Worm (Caenorhabditis elegans): Measurements from ENCODE around the gene clec-28.

clec-28 gene

DNA sequence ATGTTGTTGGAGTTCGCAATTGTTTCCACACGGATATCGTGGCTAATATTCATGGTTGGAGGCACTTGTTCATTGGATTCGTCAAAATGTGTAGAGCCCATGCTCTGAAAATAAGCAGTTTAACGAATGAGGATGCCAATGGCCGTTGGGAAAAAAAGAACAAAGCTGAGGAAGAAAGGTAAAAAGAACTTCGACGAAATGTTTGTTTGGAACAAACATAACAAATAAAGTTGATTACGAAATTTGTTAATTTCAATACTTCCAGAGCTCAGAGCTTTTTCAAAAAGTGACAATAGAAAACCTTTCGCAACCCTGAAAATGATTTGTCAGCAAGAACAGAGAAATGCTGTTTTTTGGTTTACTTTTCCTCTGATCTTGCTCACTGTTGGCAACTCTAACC, 14.6 kb downstream of the clec-28 start, which contains the start of gene F09C6.3:
Gene F09C6.3, minus strand, starts transcription at position 101 of the 400 bp plus-strand sequence.
- TF ChIP-seq nhr-102 (tag; optimal IDR thresholded peaks at IDR 0.05) (no peak), lin-13 (GFP tag; optimal IDR thresholded peaks at IDR 0.05) (no peak), nhr-48 (tag; optimal IDR thresholded peaks at IDR 0.05) (no peak), attf-4 (tag; optimal IDR thresholded peaks at IDR 0.05) (no peak), saeg-2 (GFP tag; IDR thresholded peaks at IDR 0.05) (no peak), F49E8.2 (tag; optimal IDR thresholded peaks at IDR 0.05; ENCODE audit: borderline replicate concordance) (no peak), lin-15B (tag; optimal IDR thresholded peaks at IDR 0.05) (no peak), madf-5 (GFP tag; IDR thresholded peaks at IDR 0.05) (no peak), unc-130 (GFP tag; optimal IDR thresholded peaks at IDR 0.05) (no peak), ceh-28 (tag; optimal IDR thresholded peaks at IDR 0.05) (no peak), snpc-1.2 (GFP tag; IDR thresholded peaks at IDR 0.05) (no peak)

DNA sequence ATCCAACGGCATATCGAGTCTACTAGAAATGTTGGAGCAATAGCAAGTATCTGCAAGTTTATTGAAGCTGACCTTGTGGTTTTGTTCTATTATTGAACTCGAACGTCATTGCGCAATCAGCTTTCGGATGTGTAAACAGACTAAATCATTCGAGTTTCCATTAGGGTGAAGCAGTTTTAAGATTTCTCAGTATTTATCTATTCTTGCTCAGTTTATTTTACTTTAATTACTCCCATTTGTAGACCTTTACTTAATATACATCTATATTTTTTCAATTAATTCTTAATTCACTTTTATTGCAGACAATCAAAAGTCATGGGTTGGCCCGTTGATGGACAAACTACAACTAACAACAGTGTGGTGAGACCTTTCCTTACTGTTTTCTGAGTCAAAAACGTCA, 15.2 kb downstream of the clec-28 start, which contains the start of gene F09C6.14:
Gene F09C6.14, plus strand, starts transcription at position 301 of the 400 bp plus-strand sequence.
- TF ChIP-seq hlh-11 (tag; optimal IDR thresholded peaks at IDR 0.05) (no peak), attf-4 (tag; optimal IDR thresholded peaks at IDR 0.05) (no peak), ama-1 (optimal IDR thresholded peaks at IDR 0.05) (no peak)

DNA sequence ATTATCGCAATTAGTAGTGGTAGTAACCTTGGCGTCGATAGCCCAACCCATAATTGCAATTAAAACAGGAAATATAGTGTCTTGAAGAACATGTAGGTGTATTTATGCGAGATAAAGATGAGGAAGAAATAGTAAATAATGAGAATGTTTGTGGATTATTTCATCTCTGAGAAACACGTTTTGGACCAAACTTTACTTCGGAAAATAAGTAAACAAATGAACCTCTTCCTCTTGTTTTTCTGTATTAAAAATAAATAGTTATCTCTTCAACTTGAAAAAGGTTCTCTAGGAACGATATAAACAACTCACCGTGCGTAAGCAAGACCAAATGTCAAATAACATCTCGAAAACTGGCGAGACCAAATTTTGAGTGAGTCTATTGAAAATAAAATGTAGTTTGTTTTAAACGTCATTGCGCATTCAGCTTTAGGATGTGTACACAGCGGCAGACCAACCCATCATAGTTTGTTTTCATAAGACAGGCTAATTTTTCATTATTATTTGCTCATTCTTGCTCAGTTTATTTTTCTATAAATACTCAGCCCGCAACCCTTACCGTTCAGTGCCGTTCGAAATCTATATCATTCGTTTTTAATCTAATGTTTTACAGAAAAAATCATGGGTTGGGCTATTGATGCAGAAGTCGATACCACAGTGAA, 16.9 kb downstream of the clec-28 start, which contains the start of the genes F09C6.11 and F09C6.12:
Gene F09C6.11, minus strand, starts transcription at position 51 of the 659 bp plus-strand sequence.
Gene F09C6.12, plus strand, starts transcription at position 609 of the 659 bp plus-strand sequence.
- TF ChIP-seq nhr-41 (GFP tag; IDR thresholded peaks at IDR 0.05): no peak
- TF ChIP-seq mdl-1 (tag; optimal IDR thresholded peaks at IDR 0.05): no peak
- TF ChIP-seq pha-4 (GFP tag; IDR thresholded peaks at IDR 0.05): no peak
- peak; percentile 27 for TF ChIP-seq pha-4 (tag; optimal IDR thresholded peaks at IDR 0.05)
- TF ChIP-seq snpc-1.2 (GFP tag; IDR thresholded peaks at IDR 0.05): no peak

- peak in 1 of 2 experiments; percentile 6 for TF ChIP-seq unc-62 (GFP tag; optimal IDR thresholded peaks at IDR 0.05 in 1 of 2)
- no peak for TF ChIP-seq unc-62 (tag; optimal IDR thresholded peaks at IDR 0.05)
- TF ChIP-seq attf-4 (tag; optimal IDR thresholded peaks at IDR 0.05): no peak
- no peak for TF ChIP-seq Y105C5A.15 (GFP tag; IDR thresholded peaks at IDR 0.05)
- TF ChIP-seq nhr-48 (tag; optimal IDR thresholded peaks at IDR 0.05): no peak
These were observed 19.2 kb downstream of the clec-28 start, which contains the start of gene F09C6.13 for ce11 chrV:16884744-16885143. Gene F09C6.13 (plus strand): TSS chrV:16885044.

DNA sequence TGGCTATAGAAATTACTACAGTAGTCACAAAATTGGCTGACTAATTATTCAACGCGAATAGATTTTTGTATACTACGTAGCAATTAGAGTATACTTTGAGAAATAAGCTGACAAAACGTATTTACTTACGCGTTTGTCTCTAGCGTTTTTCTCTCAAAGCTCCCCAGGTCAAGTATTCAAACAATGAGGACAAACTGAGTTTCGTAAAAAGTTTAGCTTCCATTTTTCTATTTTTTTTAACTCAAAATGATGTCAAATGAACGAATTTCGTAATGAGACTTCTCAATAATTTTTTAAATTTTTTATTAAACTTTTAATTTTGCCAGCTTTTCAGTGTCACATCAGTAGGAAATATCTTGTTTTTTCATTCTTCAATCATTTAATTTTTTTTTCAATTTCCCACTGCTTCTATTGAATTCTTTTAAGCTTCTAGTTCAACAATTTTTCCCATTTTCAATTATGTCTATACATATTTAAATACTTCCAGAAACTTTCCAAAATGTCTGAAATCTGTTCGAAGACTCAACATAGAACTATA, 23.4 kb downstream of the clec-28 start, which contains the start of the genes ifas-2 and fbxa-44:
Gene ifas-2, minus strand, starts transcription at position 101 of the 538 bp plus-strand sequence.
Gene fbxa-44, plus strand, starts transcription at position 488 of the 538 bp plus-strand sequence.
- no peak for TF ChIP-seq fkh-10 (GFP tag; optimal IDR thresholded peaks at IDR 0.05)
- TF ChIP-seq nhr-11 (tag; optimal IDR thresholded peaks at IDR 0.05): no peak
- no peak for TF ChIP-seq egl-43 (GFP tag; IDR thresholded peaks at IDR 0.05)
- no peak for TF ChIP-seq mxl-2 (GFP tag; conservative IDR thresholded peaks at IDR 0.05)
- no peak for TF ChIP-seq vab-7 (GFP tag; IDR thresholded peaks at IDR 0.05)
- TF ChIP-seq mxl-3 (GFP tag; optimal IDR thresholded peaks at IDR 0.05): no peak
- no peak for TF ChIP-seq tag-97 (GFP tag; IDR thresholded peaks at IDR 0.05)
- TF ChIP-seq dpl-1 (GFP tag; optimal IDR thresholded peaks at IDR 0.05): no peak

- TF ChIP-seq ZK337.2 (GFP tag; IDR thresholded peaks at IDR 0.05) (no peak), ZK546.5 (tag; optimal IDR thresholded peaks at IDR 0.05) (no peak), tag-97 (GFP tag; IDR thresholded peaks at IDR 0.05) (no peak), fos-1 (tag; optimal IDR thresholded peaks at IDR 0.05) (no peak), zag-1 (tag; optimal IDR thresholded peaks at IDR 0.05) (no peak), D1046.2 (GFP tag; IDR thresholded peaks at IDR 0.05) (no peak), ces-1 (GFP tag; optimal IDR thresholded peaks at IDR 0.05) (no peak), dmd-9 (GFP tag; IDR thresholded peaks at IDR 0.05) (no peak)
These were observed 27.9 kb downstream of the clec-28 start, which contains the start of gene F09C6.15 for ce11 chrV:16893440-16893839. Gene F09C6.15 (plus strand): TSS chrV:16893740.

Measured in whole organism, L4 larva.